Worm (Caenorhabditis elegans) whole organism, L4 larva: ENCODE data around the gene K10B3.5.

ENCODE experiments used
- F26F4.8 ChIP-seq: fragments of 200-800 bp; sonication (Bioruptor generic); conservative IDR thresholded peaks from 2 replicates; pipeline ENCODE4 v1.3.6; 2022; ENCODE audit warnings: missing genetic modification characterization, missing compliant biosample characterization
- F37D6.2 ChIP-seq: sonication (generic microtip); optimal IDR thresholded peaks from 2 replicates; lab custom pipeline; 2016; ENCODE audit warnings: mild to moderate bottlenecking, missing genetic modification characterization, missing compliant biosample characterization
- F49E8.2 ChIP-seq: sonication (generic microtip); optimal IDR thresholded peaks from 2 replicates; lab custom pipeline; 2016; ENCODE audit warnings: missing compliant biosample characterization, mild to moderate bottlenecking, missing genetic modification characterization, borderline replicate concordance
- T20F7.1 ChIP-seq: fragments of 200-800 bp; sonication (Bioruptor generic); optimal IDR thresholded peaks from 2 replicates; lab custom pipeline; 2018; ENCODE audit warnings: mild to moderate bottlenecking, missing genetic modification characterization, missing compliant biosample characterization
- ZK546.5 ChIP-seq, 2 experiments: sonication (generic microtip); optimal IDR thresholded peaks; 2 replicates each; lab custom pipeline; 2017; ENCODE audit warnings: missing biosample characterization in 2 of 2, missing genetic modification characterization in 2 of 2
- aha-1 ChIP-seq: fragments of 150-350 bp; peaks from one replicate; lab custom pipeline; 2014; ENCODE audit warnings: missing biosample characterization, missing genetic modification characterization
- arid-1 ChIP-seq: fragments of 200-800 bp; sonication (Bioruptor generic); conservative IDR thresholded peaks from 2 replicates; pipeline ENCODE4 v1.3.6; 2022; ENCODE audit warnings: missing genetic modification reagents, missing genetic modification characterization, missing compliant biosample characterization
- attf-4 ChIP-seq: sonication (generic microtip); optimal IDR thresholded peaks from 3 replicates; lab custom pipeline; 2017; ENCODE audit warnings: missing biosample characterization, missing genetic modification characterization
- ceh-20 ChIP-seq: fragments of 200-800 bp; sonication (Bioruptor generic); IDR thresholded peaks from 2 replicates; pipeline ENCODE4 v1.3.6; 2022; ENCODE audit warnings: missing genetic modification reagents, missing genetic modification characterization, missing compliant biosample characterization
- ceh-44 ChIP-seq: fragments of 200-800 bp; sonication (Bioruptor generic); IDR thresholded peaks from 2 replicates; pipeline ENCODE4 v1.3.6; 2022; ENCODE audit warnings: missing genetic modification reagents, missing genetic modification characterization, missing compliant biosample characterization
- ceh-82 ChIP-seq: sonication (generic microtip); optimal IDR thresholded peaks from 2 replicates; lab custom pipeline; 2017; ENCODE audit warnings: missing biosample characterization, missing genetic modification characterization
- daf-16 ChIP-seq, 3 experiments: sonication (generic microtip); optimal IDR thresholded peaks; 2 replicates each; lab custom pipeline; 2016 to 2017; ENCODE audit warnings: missing genetic modification characterization in 3 of 3, missing genetic modification reagents in 3 of 3, mild to moderate bottlenecking in 2 of 3, missing compliant biosample characterization in 2 of 3, missing biosample characterization in 1 of 3, moderate library complexity in 1 of 3
- dmd-6 ChIP-seq: fragments of 200-800 bp; sonication (Bioruptor generic); IDR thresholded peaks from 2 replicates; pipeline ENCODE4 v1.3.6; 2022; ENCODE audit warnings: missing genetic modification reagents, missing genetic modification characterization, missing compliant biosample characterization
- dpl-1 ChIP-seq: fragments of 150-350 bp; optimal IDR thresholded peaks from 2 replicates; lab custom pipeline; 2014; ENCODE audit warnings: missing biosample characterization, missing genetic modification reagents, missing genetic modification characterization
- duxl-1 ChIP-seq: sonication (generic microtip); optimal IDR thresholded peaks from 2 replicates; lab custom pipeline; 2016; ENCODE audit warnings: mild to moderate bottlenecking, missing genetic modification characterization, moderate library complexity, missing compliant biosample characterization; ENCODE audit not compliant: poor library complexity
- dve-1 ChIP-seq: sonication (generic microtip); optimal IDR thresholded peaks from 2 replicates; lab custom pipeline; 2017; ENCODE audit warnings: antibody characterized with exemption, mild to moderate bottlenecking, missing genetic modification characterization, missing compliant biosample characterization; ENCODE audit not compliant: insufficient read depth
- egl-27 ChIP-seq: sonication (generic microtip); optimal IDR thresholded peaks from 3 replicates; lab custom pipeline; 2017; ENCODE audit warnings: missing biosample characterization, missing genetic modification reagents, missing genetic modification characterization
- hif-1 ChIP-seq, 2 experiments: sonication (generic microtip); optimal IDR thresholded peaks; 2 replicates each; lab custom pipeline; 2016 to 2017; ENCODE audit warnings: missing compliant biosample characterization in 2 of 2, missing genetic modification characterization in 2 of 2, missing genetic modification reagents in 2 of 2, missing genotype in 2 of 2, mild to moderate bottlenecking in 1 of 2
- hlh-11 ChIP-seq: fragments of 200-800 bp; sonication (Bioruptor generic); optimal IDR thresholded peaks from 2 replicates; lab custom pipeline; 2018; ENCODE audit warnings: mild to moderate bottlenecking, missing genetic modification characterization, missing compliant biosample characterization
- hlh-30 ChIP-seq: sonication (generic microtip); optimal IDR thresholded peaks from 2 replicates; lab custom pipeline; 2017; ENCODE audit warnings: antibody characterized with exemption, mild to moderate bottlenecking, missing genetic modification characterization, missing compliant biosample characterization; ENCODE audit not compliant: insufficient read depth
- hmg-1.1 ChIP-seq: fragments of 200-800 bp; sonication (Bioruptor generic); IDR thresholded peaks from 2 replicates; pipeline ENCODE4 v1.3.6; 2022; ENCODE audit warnings: missing genetic modification reagents, missing genetic modification characterization, missing compliant biosample characterization
- lin-13 ChIP-seq: fragments of 150-350 bp; optimal IDR thresholded peaks from 2 replicates; lab custom pipeline; 2014; ENCODE audit warnings: missing biosample characterization, missing genetic modification reagents, missing genetic modification characterization
- lin-15B ChIP-seq: fragments of 150-350 bp; sonication (generic microtip); optimal IDR thresholded peaks from 3 replicates; lab custom pipeline; 2014; ENCODE audit warnings: missing biosample characterization, missing genetic modification characterization
- lin-38 ChIP-seq: fragments of 200-800 bp; sonication (Bioruptor generic); IDR thresholded peaks from 2 replicates; pipeline ENCODE4 v1.3.6; 2022; ENCODE audit warnings: missing genetic modification reagents, missing genetic modification characterization, missing compliant biosample characterization
- lsy-2 ChIP-seq, 2 experiments: fragments of 150-350 bp in 1 of 2; sonication (generic microtip) in 1 of 2; optimal IDR thresholded peaks; 2 replicates each; lab custom pipeline; 2014 to 2017; ENCODE audit warnings: missing biosample characterization in 2 of 2, missing genetic modification characterization in 2 of 2
- mdl-1 ChIP-seq, 2 experiments: fragments of 150-350 bp in 1 of 2; sonication (generic microtip) in 1 of 2; optimal IDR thresholded peaks; 2 replicates each; lab custom pipeline; 2014 to 2017; ENCODE audit warnings: missing biosample characterization in 2 of 2, missing genetic modification characterization in 2 of 2
- mep-1 ChIP-seq: fragments of 150-350 bp; sonication (generic microtip); optimal IDR thresholded peaks from 3 replicates; lab custom pipeline; 2014; ENCODE audit warnings: missing biosample characterization, missing genetic modification characterization
- mes-2 ChIP-seq: sonication (generic microtip); optimal IDR thresholded peaks from 2 replicates; lab custom pipeline; 2016; ENCODE audit warnings: missing genotype, mild to moderate bottlenecking, missing genetic modification characterization, missing compliant biosample characterization; ENCODE audit not compliant: poor library complexity, severe bottlenecking
- nhr-10 ChIP-seq: fragments of 150-350 bp; optimal IDR thresholded peaks from 2 replicates; lab custom pipeline; 2014; ENCODE audit warnings: missing biosample characterization, missing genetic modification characterization
- nhr-102 ChIP-seq: sonication (generic microtip); optimal IDR thresholded peaks from 2 replicates; lab custom pipeline; 2016; ENCODE audit warnings: mild to moderate bottlenecking, missing genetic modification characterization, moderate library complexity, missing compliant biosample characterization
- nhr-25 ChIP-seq: sonication (generic microtip); optimal IDR thresholded peaks from 2 replicates; lab custom pipeline; 2017; ENCODE audit warnings: missing genetic modification characterization, mild to moderate bottlenecking, missing compliant biosample characterization, antibody characterized with exemption, moderate library complexity, borderline replicate concordance; ENCODE audit not compliant: insufficient read depth
- nhr-28 ChIP-seq: fragments of 150-350 bp; optimal IDR thresholded peaks from 2 replicates; lab custom pipeline; 2014; ENCODE audit warnings: missing biosample characterization, missing genetic modification characterization
- nhr-41 ChIP-seq: fragments of 200-800 bp; sonication (Bioruptor generic); IDR thresholded peaks from 2 replicates; pipeline ENCODE4 v1.3.6; 2022; ENCODE audit warnings: missing genetic modification reagents, missing genetic modification characterization, missing compliant biosample characterization
- nhr-42 ChIP-seq: fragments of 200-800 bp; sonication (Bioruptor generic); IDR thresholded peaks from 2 replicates; pipeline ENCODE4 v1.3.6; 2022; ENCODE audit warnings: missing genetic modification characterization, missing compliant biosample characterization
- nhr-6 ChIP-seq: fragments of 150-350 bp; optimal IDR thresholded peaks from 2 replicates; lab custom pipeline; 2014; ENCODE audit warnings: missing biosample characterization, missing genetic modification characterization
- nhr-77 ChIP-seq: fragments of 150-350 bp; optimal IDR thresholded peaks from 2 replicates; lab custom pipeline; 2014; ENCODE audit warnings: missing biosample characterization, missing genetic modification characterization
- pha-4 ChIP-seq, 2 experiments: fragments of 150-350 bp in 1 of 2; fragments of 200-800 bp in 1 of 2; sonication (Bioruptor generic) in 1 of 2; IDR thresholded peaks in 1 of 2; optimal IDR thresholded peaks in 1 of 2; 2 replicates each; pipeline versions ENCODE4 v1.3.6 to Lab custom; 2014 to 2022; ENCODE audit warnings: missing genetic modification characterization in 2 of 2, missing genetic modification reagents in 2 of 2, missing biosample characterization in 1 of 2, missing compliant biosample characterization in 1 of 2
- rbr-2 ChIP-seq: sonication (generic microtip); optimal IDR thresholded peaks from 2 replicates; lab custom pipeline; 2016; ENCODE audit warnings: missing genotype, missing genetic modification characterization, missing compliant biosample characterization
- saeg-2 ChIP-seq: fragments of 200-800 bp; sonication (Bioruptor generic); IDR thresholded peaks from 2 replicates; pipeline ENCODE4 v1.3.6; 2022; ENCODE audit warnings: missing genetic modification reagents, missing genetic modification characterization, missing compliant biosample characterization
- snpc-1.2 ChIP-seq: fragments of 200-800 bp; sonication (Bioruptor generic); IDR thresholded peaks from 2 replicates; pipeline ENCODE4 v1.3.6; 2022; ENCODE audit warnings: missing genetic modification reagents, missing genetic modification characterization, missing compliant biosample characterization
- spr-1 ChIP-seq: sonication (generic microtip); optimal IDR thresholded peaks from 2 replicates; lab custom pipeline; 2016; ENCODE audit warnings: mild to moderate bottlenecking, missing genetic modification characterization, missing compliant biosample characterization
- unc-130 ChIP-seq: sonication (generic microtip); optimal IDR thresholded peaks from 2 replicates; lab custom pipeline; 2016; ENCODE audit warnings: missing genetic modification reagents, missing genetic modification characterization, missing compliant biosample characterization
- zfp-2 ChIP-seq: sonication (generic microtip); optimal IDR thresholded peaks from 2 replicates; lab custom pipeline; 2016; ENCODE audit warnings: mild to moderate bottlenecking, missing genetic modification characterization, missing compliant biosample characterization
- zip-2 ChIP-seq: fragments of 150-350 bp; optimal IDR thresholded peaks from 2 replicates; lab custom pipeline; 2014; ENCODE audit warnings: missing biosample characterization, missing genetic modification characterization

Gene K10B3.5

DNA sequence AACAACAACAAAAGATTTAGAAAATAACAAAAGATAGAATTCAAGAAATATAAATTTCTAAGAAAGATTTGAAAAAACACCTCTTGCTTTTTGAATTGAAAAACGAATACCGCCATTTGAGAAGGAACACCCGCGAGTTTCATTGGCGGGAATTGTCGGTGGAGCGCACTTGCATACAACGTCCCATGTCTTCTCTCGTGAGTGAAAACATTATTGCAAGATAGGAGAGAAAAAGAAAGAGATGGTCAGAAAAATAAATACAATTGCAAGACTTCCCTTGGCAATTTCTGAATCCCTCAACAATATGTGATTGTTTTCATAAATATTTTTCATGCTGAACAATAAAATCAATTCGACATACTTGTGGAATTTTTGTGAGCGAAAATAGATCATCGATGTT is at the start of gene K10B3.5:
Gene K10B3.5, minus strand, starts transcription at position 343 of the 400 bp plus-strand sequence.
- peak; percentile 52 for TF ChIP-seq nhr-6 (tag; lab: Kevin White, UChicago)
- no peak for TF ChIP-seq F26F4.8 (GFP tag; lab: Robert Waterston, UW)
- no peak for TF ChIP-seq ZK546.5 (tag; optimal IDR thresholded peaks at IDR 0.05; lab: Kevin White, UChicago)
- no peak for TF ChIP-seq ceh-44 (GFP tag; lab: Robert Waterston, UW)
- TF ChIP-seq spr-1 = no peak
- TF ChIP-seq lin-38 (GFP tag; lab: Robert Waterston, UW) = peak; percentile 95
- TF ChIP-seq ceh-20 = no peak
- TF ChIP-seq nhr-102 = peak; percentile 16
- peak in 1 of 2 experiments; percentile 73 for TF ChIP-seq hif-1 (tag; optimal IDR thresholded peaks at IDR 0.05; lab: Kevin White, UChicago)
- no peak for TF ChIP-seq F49E8.2
- peak; percentile 85 for TF ChIP-seq mes-2
- TF ChIP-seq nhr-10 (tag; lab: Kevin White, UChicago) = no peak
- TF ChIP-seq mdl-1 (tag; optimal IDR thresholded peaks at IDR 0.05; lab: Kevin White, UChicago) = peak in 1 of 2 experiments; percentile 23
- TF ChIP-seq zip-2 (tag; lab: Kevin White, UChicago) = no peak
- TF ChIP-seq saeg-2 (GFP tag; lab: Robert Waterston, UW) = no peak
- TF ChIP-seq aha-1 (tag; lab: Kevin White, UChicago) = peak; percentile 97
- no peak for TF ChIP-seq arid-1 (GFP tag; lab: Robert Waterston, UW)
- TF ChIP-seq nhr-41 (GFP tag; lab: Robert Waterston, UW) = no peak
- peak in 1 of 2 experiments; percentile 74 for TF ChIP-seq lsy-2 (tag; optimal IDR thresholded peaks at IDR 0.05; lab: Kevin White, UChicago)
- no peak for TF ChIP-seq snpc-1.2 (GFP tag; lab: Robert Waterston, UW)
- TF ChIP-seq zfp-2 = no peak
- TF ChIP-seq dpl-1 (GFP tag; lab: Kevin White, UChicago) = peak; percentile 80
- peak; percentile 67 for TF ChIP-seq lin-13
- TF ChIP-seq nhr-25 = peak; percentile 4
- TF ChIP-seq daf-16 (GFP tag; optimal IDR thresholded peaks at IDR 0.05; lab: Kevin White, UChicago) = peak in 1 of 2 experiments; percentile 43
- TF ChIP-seq daf-16 (tag; optimal IDR thresholded peaks at IDR 0.05; lab: Kevin White, UChicago) = peak; percentile 50
- peak; percentile 63 for TF ChIP-seq dve-1 (tag; lab: Kevin White, UChicago)
- TF ChIP-seq F37D6.2 (tag; lab: Kevin White, UChicago) = peak; percentile 21
- peak; percentile 48 for TF ChIP-seq nhr-28 (tag; lab: Kevin White, UChicago)
- peak; percentile 68 for TF ChIP-seq rbr-2
- no peak for TF ChIP-seq ceh-82 (tag; lab: Kevin White, UChicago)
- 0 out of 2 replicates have a peak, but pooled peaks have one; percentile 29 for TF ChIP-seq dmd-6
- TF ChIP-seq pha-4 (GFP tag; IDR thresholded peaks at IDR 0.05; lab: Robert Waterston, UW) = no peak
- TF ChIP-seq pha-4 (tag; optimal IDR thresholded peaks at IDR 0.05; lab: Kevin White, UChicago) = peak; percentile 55
- no peak for TF ChIP-seq attf-4 (tag; lab: Kevin White, UChicago)
- TF ChIP-seq nhr-42 (GFP tag; lab: Robert Waterston, UW) = no peak
- peak; percentile 89 for TF ChIP-seq mep-1
- TF ChIP-seq lin-15B (tag; lab: Kevin White, UChicago) = no peak
- peak; percentile 52 for TF ChIP-seq T20F7.1
- TF ChIP-seq nhr-77 (tag; lab: Kevin White, UChicago) = peak; percentile 34
- peak; percentile 55 for TF ChIP-seq hmg-1.1 (GFP tag; lab: Robert Waterston, UW)
- TF ChIP-seq egl-27 (tag; lab: Kevin White, UChicago) = no peak
- TF ChIP-seq hlh-30 (tag; lab: Kevin White, UChicago) = peak; percentile 99
- TF ChIP-seq unc-130 (GFP tag; lab: Kevin White, UChicago) = no peak
- TF ChIP-seq duxl-1 (tag; lab: Kevin White, UChicago) = peak; percentile 12
- peak; percentile 55 for TF ChIP-seq hlh-11 (tag; lab: Kevin White, UChicago)
